Worm (Caenorhabditis elegans): Measurements from ENCODE around the gene rsp-4.

rsp-4 gene

DNA sequence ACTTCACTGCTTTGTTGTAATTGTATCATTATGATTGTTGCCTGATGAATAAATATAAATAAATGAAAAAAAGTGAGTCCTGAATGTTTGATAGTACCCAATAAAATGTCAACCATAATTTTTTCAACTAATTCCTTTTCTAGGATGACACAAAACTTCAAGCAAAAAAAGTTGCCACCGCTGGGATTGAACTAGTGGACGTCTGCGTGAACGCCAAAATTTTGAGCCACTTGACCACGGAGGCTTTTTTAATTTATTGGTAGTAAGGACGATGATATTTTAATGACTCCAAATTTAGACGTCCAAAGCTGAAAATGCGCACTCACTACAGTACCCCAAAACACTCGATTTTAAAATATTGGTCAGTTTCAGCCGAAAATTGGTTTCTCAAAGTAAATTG lies 35.0 kb downstream of the rsp-4 start:
- TF ChIP-seq pes-1 (GFP tag; IDR thresholded peaks at IDR 0.05), result peak; percentile 46; the same call in 1 of the 2 replicates
- TF ChIP-seq sea-1 (GFP tag; conservative IDR thresholded peaks at IDR 0.05), result no peak

DNA sequence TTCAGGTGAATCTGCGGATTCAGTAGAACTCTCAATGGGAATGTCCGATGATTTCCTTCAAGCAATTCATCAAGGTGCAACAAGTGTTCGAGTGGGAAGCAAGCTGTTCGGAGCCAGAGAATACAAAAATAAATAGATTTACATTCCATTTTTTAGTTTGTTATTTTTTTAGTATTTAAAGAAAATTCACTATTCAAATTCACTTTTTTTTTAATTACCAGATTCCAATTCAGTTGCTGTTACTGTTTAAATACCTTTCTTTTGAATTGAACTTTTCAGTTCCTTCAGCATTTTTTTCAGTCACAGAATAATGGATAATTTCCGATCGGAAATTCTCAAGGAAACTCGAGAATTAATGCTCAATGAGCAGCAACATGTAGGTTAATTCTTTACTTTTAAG lies 36.8 kb downstream of the rsp-4 start, which contains the start of gene F09E5.7:
Gene F09E5.7 (plus strand): TSS at position 301 of the 400 bp plus-strand sequence.
- TF ChIP-seq ets-7 (tag; optimal IDR thresholded peaks at IDR 0.05) (no peak), ceh-36 (tag; optimal IDR thresholded peaks at IDR 0.05) (no peak), tbx-37 (GFP tag; conservative IDR thresholded peaks at IDR 0.05) (no peak), F13C5.2 (tag; optimal IDR thresholded peaks at IDR 0.05) (no peak), tra-4 (tag; optimal IDR thresholded peaks at IDR 0.05) (no peak), aly-1 (tag; optimal IDR thresholded peaks at IDR 0.05) (no peak), ceh-13 (GFP tag; optimal IDR thresholded peaks at IDR 0.05) (no peak), hmbx-1 (tag; optimal IDR thresholded peaks at IDR 0.05) (no peak), flt-1 (GFP tag; IDR thresholded peaks at IDR 0.05) (no peak), pes-1 (GFP tag; IDR thresholded peaks at IDR 0.05) (no peak), tbx-11 (GFP tag; IDR thresholded peaks at IDR 0.05) (no peak), ama-1 (optimal IDR thresholded peaks at IDR 0.05) (no peak), scrt-1 (GFP tag; IDR thresholded peaks at IDR 0.05) (no peak), sea-1 (GFP tag; conservative IDR thresholded peaks at IDR 0.05) (no peak), B0310.2 (tag; optimal IDR thresholded peaks at IDR 0.05) (no peak), hnd-1 (tag; optimal IDR thresholded peaks at IDR 0.05) (no peak), hmg-4 (GFP tag; optimal IDR thresholded peaks at IDR 0.05) (no peak)

DNA sequence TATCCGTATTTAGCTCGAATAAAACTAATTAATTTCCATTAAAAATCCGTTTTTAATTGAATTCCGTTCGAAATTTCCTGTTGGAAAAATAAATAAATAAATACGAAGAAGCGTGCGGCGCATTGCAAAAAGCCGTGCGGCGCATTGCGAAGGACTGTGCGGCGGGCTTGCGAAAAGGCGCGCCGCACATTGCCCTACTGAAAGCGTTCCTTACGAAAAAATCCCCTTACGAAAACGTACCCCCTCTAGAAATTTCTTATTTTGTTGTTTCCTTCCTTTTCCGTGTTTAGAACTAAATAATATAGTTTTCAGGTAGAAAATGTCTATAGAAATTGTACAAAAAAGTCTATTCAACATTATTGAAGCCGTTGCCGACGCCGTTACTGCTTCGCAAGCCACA lies 38.3 kb downstream of the rsp-4 start, which contains the start of gene F09E5.8:
Gene F09E5.8 (plus strand): TSS at position 313 of the 400 bp plus-strand sequence.
- TF ChIP-seq pes-1 (GFP tag; IDR thresholded peaks at IDR 0.05), result peak; percentile 81
- peak; percentile 76 for TF ChIP-seq tbx-11 (GFP tag; IDR thresholded peaks at IDR 0.05)
- 0 out of 2 replicates have a peak, but pooled peaks have one; percentile 35 for TF ChIP-seq scrt-1 (GFP tag; IDR thresholded peaks at IDR 0.05)

DNA sequence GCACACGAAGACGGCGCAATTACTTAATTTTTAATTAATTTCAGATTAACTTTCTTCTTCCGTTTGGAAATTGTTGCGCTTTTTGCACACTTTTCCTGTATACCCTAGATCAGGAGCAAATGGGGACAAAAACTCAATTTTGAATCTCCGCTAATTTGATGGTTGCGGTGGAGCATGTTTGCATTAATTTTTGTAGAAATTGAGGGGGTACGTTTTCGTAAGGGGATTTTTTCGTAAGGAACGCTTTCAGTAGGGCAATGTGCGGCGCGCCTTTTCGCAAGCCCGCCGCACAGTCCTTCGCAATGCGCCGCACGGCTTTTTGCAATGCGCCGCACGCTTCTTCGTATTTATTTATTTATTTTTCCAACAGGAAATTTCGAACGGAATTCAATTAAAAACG lies 42.3 kb downstream of the rsp-4 start:
- peak; percentile 78; the same call in 1 of the 2 replicates for TF ChIP-seq tbx-11 (GFP tag; IDR thresholded peaks at IDR 0.05)
- peak; percentile 87 for TF ChIP-seq sea-1 (GFP tag; conservative IDR thresholded peaks at IDR 0.05)
- TF ChIP-seq pes-1 (GFP tag; IDR thresholded peaks at IDR 0.05), result peak; percentile 79; the same call in 1 of the 2 replicates
- 0 out of 2 replicates have a peak, but pooled peaks have one; percentile 32 for TF ChIP-seq flt-1 (GFP tag; IDR thresholded peaks at IDR 0.05)
- TF ChIP-seq scrt-1 (GFP tag; IDR thresholded peaks at IDR 0.05), result peak; percentile 66; the same call in 1 of the 2 replicates
- TF ChIP-seq tbx-37 (GFP tag; conservative IDR thresholded peaks at IDR 0.05), result 0 out of 2 replicates have a peak, but pooled peaks have one; percentile 35

DNA sequence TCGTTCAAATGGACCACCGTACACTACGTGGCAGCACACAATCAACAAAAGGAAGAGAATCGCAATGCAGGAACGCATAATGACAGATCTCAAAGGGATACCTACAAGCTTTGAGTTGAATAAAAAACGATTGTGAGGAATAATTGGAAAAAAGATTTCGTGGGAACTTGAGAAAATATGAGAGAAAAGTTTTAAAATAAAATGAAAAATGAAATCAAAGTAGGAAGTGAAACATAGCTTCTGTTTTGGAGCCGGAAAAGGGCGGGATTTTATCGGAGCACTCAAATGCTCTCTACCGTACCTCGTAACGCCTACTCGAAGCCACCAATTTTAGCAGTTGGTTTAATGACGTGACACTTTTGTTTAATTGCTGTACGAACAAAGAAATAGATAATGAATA lies 43.9 kb downstream of the rsp-4 start, which contains the start of gene F09E5.14:
Gene F09E5.14 (minus strand): TSS at position 101 of the 400 bp plus-strand sequence.
- TF ChIP-seq ama-1 (optimal IDR thresholded peaks at IDR 0.05), result no peak
- no peak for TF ChIP-seq aly-1 (tag; optimal IDR thresholded peaks at IDR 0.05)
- TF ChIP-seq hnd-1 (tag; optimal IDR thresholded peaks at IDR 0.05), result no peak
- TF ChIP-seq flt-1 (GFP tag; IDR thresholded peaks at IDR 0.05), result no peak
- no peak for TF ChIP-seq ets-7 (tag; optimal IDR thresholded peaks at IDR 0.05)
- no peak for TF ChIP-seq tbx-11 (GFP tag; IDR thresholded peaks at IDR 0.05)
- TF ChIP-seq pes-1 (GFP tag; IDR thresholded peaks at IDR 0.05), result no peak
- TF ChIP-seq sea-1 (GFP tag; conservative IDR thresholded peaks at IDR 0.05), result no peak
- TF ChIP-seq tra-4 (tag; optimal IDR thresholded peaks at IDR 0.05), result no peak
- no peak for TF ChIP-seq scrt-1 (GFP tag; IDR thresholded peaks at IDR 0.05)

DNA sequence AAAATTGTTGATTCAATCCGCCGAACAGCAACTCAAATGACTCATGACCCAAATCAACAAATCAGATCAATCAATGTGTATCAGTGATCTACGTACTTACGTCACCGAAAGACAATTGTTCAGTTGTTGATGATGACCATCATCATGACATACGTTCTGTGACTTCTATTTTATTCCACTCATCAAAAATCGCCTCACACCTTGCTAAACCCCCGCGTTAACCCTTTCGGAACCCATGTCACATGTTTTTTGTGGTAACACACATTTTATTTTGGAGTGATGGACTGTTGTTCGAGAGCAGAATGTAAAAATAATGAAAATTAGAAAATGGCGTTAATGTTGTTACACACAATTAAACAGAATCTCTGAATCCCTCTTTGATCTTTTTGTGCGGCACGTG lies 46.2 kb downstream of the rsp-4 start:
- TF ChIP-seq F13C5.2 (tag; optimal IDR thresholded peaks at IDR 0.05), result no peak
- no peak for TF ChIP-seq tra-4 (tag; optimal IDR thresholded peaks at IDR 0.05)
- no peak for TF ChIP-seq sea-1 (GFP tag; conservative IDR thresholded peaks at IDR 0.05)
- TF ChIP-seq ceh-36 (tag; optimal IDR thresholded peaks at IDR 0.05), result no peak
- TF ChIP-seq flt-1 (GFP tag; IDR thresholded peaks at IDR 0.05), result no peak
- TF ChIP-seq B0310.2 (tag; optimal IDR thresholded peaks at IDR 0.05), result no peak
- TF ChIP-seq hmg-4 (GFP tag; optimal IDR thresholded peaks at IDR 0.05), result no peak
- TF ChIP-seq ama-1 (optimal IDR thresholded peaks at IDR 0.05), result no peak
- no peak for TF ChIP-seq ets-7 (tag; optimal IDR thresholded peaks at IDR 0.05)
- TF ChIP-seq tbx-37 (GFP tag; conservative IDR thresholded peaks at IDR 0.05), result no peak
- no peak for TF ChIP-seq pes-1 (GFP tag; IDR thresholded peaks at IDR 0.05)
- TF ChIP-seq hnd-1 (tag; optimal IDR thresholded peaks at IDR 0.05), result no peak
- no peak for TF ChIP-seq hmbx-1 (tag; optimal IDR thresholded peaks at IDR 0.05)
- TF ChIP-seq ceh-13 (GFP tag; optimal IDR thresholded peaks at IDR 0.05), result no peak
- no peak for TF ChIP-seq aly-1 (tag; optimal IDR thresholded peaks at IDR 0.05)
- TF ChIP-seq tbx-11 (GFP tag; IDR thresholded peaks at IDR 0.05), result no peak
- no peak for TF ChIP-seq scrt-1 (GFP tag; IDR thresholded peaks at IDR 0.05)

DNA sequence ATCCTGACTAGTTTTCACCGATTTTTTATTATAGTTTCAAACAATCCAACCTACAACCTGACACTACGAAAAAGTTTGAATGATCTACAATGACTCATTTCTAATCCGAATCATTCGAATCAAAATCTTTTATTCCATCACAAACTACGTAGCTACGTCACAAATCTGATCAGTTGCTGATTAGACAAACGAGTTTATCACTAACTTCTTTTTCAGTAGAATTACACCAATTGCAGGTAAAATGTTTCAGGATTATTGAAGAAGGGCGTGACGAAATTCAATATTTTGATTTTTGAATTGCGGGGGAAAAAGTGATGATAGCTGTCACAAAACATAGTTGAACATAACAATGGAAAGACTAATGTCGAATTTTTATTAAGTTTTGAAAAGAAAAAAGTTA lies 47.1 kb downstream of the rsp-4 start:
- TF ChIP-seq hmg-4 (GFP tag; optimal IDR thresholded peaks at IDR 0.05) (no peak), ceh-13 (GFP tag; optimal IDR thresholded peaks at IDR 0.05) (no peak), hnd-1 (tag; optimal IDR thresholded peaks at IDR 0.05) (no peak), B0310.2 (tag; optimal IDR thresholded peaks at IDR 0.05) (no peak), aly-1 (tag; optimal IDR thresholded peaks at IDR 0.05) (no peak), sea-1 (GFP tag; conservative IDR thresholded peaks at IDR 0.05) (no peak), F13C5.2 (tag; optimal IDR thresholded peaks at IDR 0.05) (no peak)

DNA sequence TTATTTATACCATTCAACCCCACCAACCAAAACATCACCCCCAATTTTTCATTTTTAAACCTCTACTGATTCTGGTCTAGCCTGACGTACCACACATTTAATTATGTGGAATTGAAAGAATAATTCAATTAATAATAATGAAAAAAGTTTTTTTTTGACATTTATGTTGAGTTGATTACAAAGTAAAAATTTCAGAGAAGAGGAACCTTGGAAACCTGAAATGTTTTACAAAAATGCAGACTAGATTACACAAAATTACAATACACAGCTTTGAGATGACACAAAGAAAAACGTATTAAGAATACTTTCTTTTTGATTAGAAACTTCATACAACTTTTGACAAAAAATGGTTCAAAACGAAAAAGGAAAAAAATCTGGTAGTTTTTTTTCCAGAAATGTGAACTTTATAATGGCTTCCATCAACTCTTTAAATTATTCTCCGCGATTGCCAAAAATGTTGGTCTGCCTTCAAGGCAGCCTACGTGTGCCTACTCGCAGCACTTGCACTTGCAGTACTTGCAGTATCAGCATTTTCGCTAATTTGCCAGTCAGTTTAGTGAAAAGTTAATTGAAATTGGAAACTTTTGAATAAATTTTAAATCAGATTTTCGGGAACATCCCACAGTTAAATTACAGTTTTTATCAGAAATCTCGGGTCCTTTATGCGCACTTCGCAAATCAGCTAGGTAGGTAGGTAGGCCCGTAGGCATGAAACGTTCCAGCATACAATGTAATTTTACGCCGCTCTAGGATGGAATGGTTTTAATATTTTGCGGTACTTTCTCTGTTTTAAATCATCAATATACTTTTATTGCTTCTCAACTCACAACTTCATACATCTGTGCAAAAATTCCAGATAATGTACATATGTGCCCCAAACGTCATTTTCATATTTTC lies 47.7 kb downstream of the rsp-4 start:
- TF ChIP-seq B0310.2 (tag; optimal IDR thresholded peaks at IDR 0.05) (no peak), aly-1 (tag; optimal IDR thresholded peaks at IDR 0.05) (no peak), sea-1 (GFP tag; conservative IDR thresholded peaks at IDR 0.05) (no peak), F13C5.2 (tag; optimal IDR thresholded peaks at IDR 0.05) (no peak), scrt-1 (GFP tag; IDR thresholded peaks at IDR 0.05) (no peak), flt-1 (GFP tag; IDR thresholded peaks at IDR 0.05) (no peak), ets-7 (tag; optimal IDR thresholded peaks at IDR 0.05) (no peak), tbx-11 (GFP tag; IDR thresholded peaks at IDR 0.05) (no peak), hnd-1 (tag; optimal IDR thresholded peaks at IDR 0.05) (no peak), tbx-37 (GFP tag; conservative IDR thresholded peaks at IDR 0.05) (no peak), hmbx-1 (tag; optimal IDR thresholded peaks at IDR 0.05) (no peak), pes-1 (GFP tag; IDR thresholded peaks at IDR 0.05) (no peak), ceh-36 (tag; optimal IDR thresholded peaks at IDR 0.05) (no peak), hmg-4 (GFP tag; optimal IDR thresholded peaks at IDR 0.05) (no peak), tra-4 (tag; optimal IDR thresholded peaks at IDR 0.05) (no peak), ama-1 (optimal IDR thresholded peaks at IDR 0.05) (no peak)
